Worm (Caenorhabditis elegans): ENCODE data around the gene str-1.

- TF ChIP-seq F10E7.11 (tag; optimal IDR thresholded peaks at IDR 0.05), result no peak
- TF ChIP-seq ama-1 (optimal IDR thresholded peaks at IDR 0.05), result no peak
- no peak for TF ChIP-seq ama-1 (GFP tag; optimal IDR thresholded peaks at IDR 0.05)
- TF ChIP-seq D2030.7 (GFP tag; IDR thresholded peaks at IDR 0.05), result no peak
- TF ChIP-seq gei-17 (GFP tag; optimal IDR thresholded peaks at IDR 0.05), result no peak
- TF ChIP-seq snpc-4 (GFP tag; optimal IDR thresholded peaks at IDR 0.05), result no peak
- TF ChIP-seq snpc-4 (tag; optimal IDR thresholded peaks at IDR 0.05), result no peak
- no peak for TF ChIP-seq dpff-1 (tag; optimal IDR thresholded peaks at IDR 0.05)
Observed at ce11 chrIV:7156356-7156755, 17.2 kb upstream of the str-1 start, which contains the start of gene maph-9.
